Fruit fly (Drosophila melanogaster) whole organism, embryonic: ENCODE measurements around the gene CG31804.

Experiments
- Abd-B ChIP-seq: fragments of 200-800 bp; sonication (Bioruptor generic); optimal IDR thresholded peaks from 2 replicates; lab custom pipeline; 2018; ENCODE audit warnings: missing biosample characterization, mild to moderate bottlenecking, missing genetic modification characterization, moderate library complexity
- CG10431 ChIP-seq: fragments of 200-800 bp; sonication (Bioruptor generic); optimal IDR thresholded peaks from 3 replicates; lab custom pipeline; 2018; ENCODE audit warnings: missing biosample characterization, mild to moderate bottlenecking, missing genetic modification characterization
- CG10543 ChIP-seq: fragments of 200-800 bp; sonication (Bioruptor generic); optimal IDR thresholded peaks from 3 replicates; lab custom pipeline; 2017; ENCODE audit warnings: missing biosample characterization, mild to moderate bottlenecking, missing genetic modification characterization, moderate library complexity
- CG10565 ChIP-seq: fragments of 200-800 bp; sonication (Bioruptor generic); optimal IDR thresholded peaks from 3 replicates; lab custom pipeline; 2016; ENCODE audit warnings: missing biosample characterization, mild to moderate bottlenecking, missing genetic modification characterization
- CG13287 ChIP-seq: fragments of 200-800 bp; sonication (Bioruptor generic); IDR thresholded peaks from 2 replicates; pipeline ENCODE4 v1.3.6; 2022; ENCODE audit warnings: missing biosample characterization, missing genetic modification characterization; ENCODE audit not compliant: partially characterized antibody
- CG13624 ChIP-seq: fragments of 200-800 bp; sonication (Bioruptor generic); optimal IDR thresholded peaks from 2 replicates; lab custom pipeline; 2016; ENCODE audit warnings: missing biosample characterization, missing genetic modification characterization
- CG15514 ChIP-seq: fragments of 200-800 bp; sonication (Bioruptor generic); optimal IDR thresholded peaks from 3 replicates; lab custom pipeline; 2017; ENCODE audit warnings: missing biosample characterization, missing genetic modification characterization, mild to moderate bottlenecking, moderate library complexity, missing genetic modification reagents
- CG1603 ChIP-seq: fragments of 200-800 bp; sonication (Bioruptor generic); optimal IDR thresholded peaks from 2 replicates; lab custom pipeline; 2019; ENCODE audit warnings: missing biosample characterization, mild to moderate bottlenecking, missing genetic modification characterization, moderate library complexity
- CG17829 ChIP-seq: fragments of 200-800 bp; optimal IDR thresholded peaks from 2 replicates; lab custom pipeline; 2019; ENCODE audit warnings: missing biosample characterization, mild to moderate bottlenecking, missing genetic modification characterization, moderate library complexity
- CG2116 ChIP-seq: fragments of 200-800 bp; sonication (Bioruptor generic); optimal IDR thresholded peaks from 3 replicates; lab custom pipeline; 2018; ENCODE audit warnings: missing biosample characterization, mild to moderate bottlenecking, missing genetic modification characterization
- CG2129 ChIP-seq: fragments of 200-800 bp; sonication (Bioruptor generic); IDR thresholded peaks from 2 replicates; pipeline ENCODE4 v1.3.6; 2022; ENCODE audit warnings: missing biosample characterization, missing genetic modification characterization; ENCODE audit not compliant: partially characterized antibody
- CG34422 ChIP-seq: fragments of 200-800 bp; sonication (Bioruptor generic); IDR thresholded peaks from 3 replicates; pipeline ENCODE4 v1.3.6; 2022; ENCODE audit warnings: missing biosample characterization, missing genetic modification characterization
- CG4617 ChIP-seq: fragments of 200-800 bp; sonication (Bioruptor generic); optimal IDR thresholded peaks from 3 replicates; lab custom pipeline; 2016; ENCODE audit warnings: missing biosample characterization, missing genetic modification characterization, borderline replicate concordance
- CG5953 ChIP-seq: fragments of 200-800 bp; sonication (Bioruptor generic); IDR thresholded peaks from 2 replicates; pipeline ENCODE4 v1.3.6; 2022; ENCODE audit warnings: missing biosample characterization, missing genetic modification characterization
- CG6765 ChIP-seq: fragments of 200-800 bp; sonication (Bioruptor generic); optimal IDR thresholded peaks from 3 replicates; lab custom pipeline; 2017; ENCODE audit warnings: missing biosample characterization, mild to moderate bottlenecking, missing genetic modification characterization
- CG7963 ChIP-seq: fragments of 200-800 bp; sonication (Bioruptor generic); IDR thresholded peaks from 3 replicates; pipeline ENCODE4 v1.3.6; 2022; ENCODE audit warnings: missing biosample characterization, missing genetic modification characterization; ENCODE audit not compliant: partially characterized antibody
- CG7987 ChIP-seq: fragments of 200-800 bp; sonication (Bioruptor generic); optimal IDR thresholded peaks from 2 replicates; lab custom pipeline; 2018; ENCODE audit warnings: missing biosample characterization, mild to moderate bottlenecking, missing genetic modification characterization, moderate library complexity
- Dfd ChIP-seq, 2 experiments: fragments of >200 bp; optimal IDR thresholded peaks; 2 replicates each; lab custom pipeline; 2017; ENCODE audit warnings: missing biosample characterization in 2 of 2, missing genetic modification characterization in 2 of 2
- Eip74EF ChIP-seq, 2 experiments: fragments of 200-800 bp in 1 of 2; fragments of >200 bp in 1 of 2; sonication (Bioruptor generic) in 1 of 2; optimal IDR thresholded peaks; 2 replicates each; lab custom pipeline; 2017 to 2019; ENCODE audit warnings: missing biosample characterization in 2 of 2, missing genetic modification characterization in 2 of 2, mild to moderate bottlenecking in 1 of 2, moderate library complexity in 1 of 2
- Ets65A ChIP-seq: fragments of 200-800 bp; sonication (Bioruptor generic); peaks from one replicate; lab custom pipeline; 2016; ENCODE audit warnings: missing biosample characterization, missing genetic modification characterization
- Mes4 ChIP-seq: fragments of 200-800 bp; sonication (Bioruptor generic); optimal IDR thresholded peaks from 2 replicates; lab custom pipeline; 2016; ENCODE audit warnings: missing biosample characterization, missing genetic modification characterization
- Myb ChIP-seq: fragments of 200-800 bp; sonication (Bioruptor generic); optimal IDR thresholded peaks from 2 replicates; lab custom pipeline; 2016; ENCODE audit warnings: missing biosample characterization, missing genetic modification characterization
- NC2β ChIP-seq: fragments of 200-800 bp; sonication (Bioruptor generic); optimal IDR thresholded peaks from 2 replicates; lab custom pipeline; 2016; ENCODE audit warnings: missing biosample characterization, missing genetic modification characterization
- Poxn ChIP-seq: fragments of 200-800 bp; sonication (Bioruptor generic); IDR thresholded peaks from 2 replicates; pipeline ENCODE4 v1.3.6; 2022; ENCODE audit warnings: missing biosample characterization, missing genetic modification characterization
- Side ChIP-seq: fragments of 200-800 bp; sonication (Bioruptor generic); optimal IDR thresholded peaks from 2 replicates; lab custom pipeline; 2016; ENCODE audit warnings: missing biosample characterization, missing genetic modification characterization
- Sox100B ChIP-seq: fragments of 200-800 bp; sonication (Bioruptor generic); optimal IDR thresholded peaks from 3 replicates; lab custom pipeline; 2018; ENCODE audit warnings: missing biosample characterization, mild to moderate bottlenecking, missing genetic modification characterization
- Sry-δ ChIP-seq: fragments of 200-800 bp; sonication (Bioruptor generic); optimal IDR thresholded peaks from 2 replicates; lab custom pipeline; 2016; ENCODE audit warnings: missing biosample characterization, missing genetic modification characterization
- ab ChIP-seq: fragments of 200-800 bp; sonication (Bioruptor generic); optimal IDR thresholded peaks from 2 replicates; lab custom pipeline; 2016; ENCODE audit warnings: missing biosample characterization, missing genetic modification characterization
- cas ChIP-seq: fragments of 200-800 bp; sonication (Bioruptor generic); IDR thresholded peaks from 2 replicates; pipeline ENCODE4 v1.3.6; 2022; ENCODE audit warnings: missing biosample characterization, missing genetic modification characterization
- cwo ChIP-seq: fragments of 200-800 bp; sonication (Bioruptor generic); optimal IDR thresholded peaks from 3 replicates; lab custom pipeline; 2017; ENCODE audit warnings: missing biosample characterization, missing genetic modification characterization, mild to moderate bottlenecking, moderate library complexity, missing genetic modification reagents
- da ChIP-seq: fragments of 200-800 bp; sonication (Bioruptor generic); optimal IDR thresholded peaks from 2 replicates; lab custom pipeline; 2016; ENCODE audit warnings: missing biosample characterization, missing genetic modification characterization
- esg ChIP-seq: fragments of 200-800 bp; sonication (Bioruptor generic); conservative IDR thresholded peaks from 2 replicates; pipeline ENCODE4 v1.3.6; 2022; ENCODE audit warnings: missing biosample characterization, missing genetic modification characterization
- fd64A ChIP-seq: fragments of 200-800 bp; sonication (Bioruptor generic); optimal IDR thresholded peaks from 3 replicates; lab custom pipeline; 2018; ENCODE audit warnings: missing biosample characterization, mild to moderate bottlenecking, missing genetic modification characterization
- gcm2 ChIP-seq: fragments of 200-800 bp; sonication (Bioruptor generic); optimal IDR thresholded peaks from 2 replicates; lab custom pipeline; 2016; ENCODE audit warnings: missing biosample characterization, missing genetic modification characterization
- gsb ChIP-seq: fragments of 200-800 bp; sonication (Bioruptor generic); IDR thresholded peaks from 2 replicates; pipeline ENCODE4 v1.3.6; 2022; ENCODE audit warnings: missing biosample characterization, missing genetic modification characterization
- h ChIP-seq: fragments of >200 bp; optimal IDR thresholded peaks from 2 replicates; lab custom pipeline; 2017
- ham ChIP-seq: fragments of 200-800 bp; sonication (Bioruptor generic); IDR thresholded peaks from 2 replicates; pipeline ENCODE4 v1.3.6; 2022; ENCODE audit warnings: missing biosample characterization, missing genetic modification characterization
- ind ChIP-seq: fragments of 200-800 bp; sonication (Bioruptor generic); optimal IDR thresholded peaks from 3 replicates; lab custom pipeline; 2016; ENCODE audit warnings: missing biosample characterization, missing genetic modification characterization
- lilli ChIP-seq: fragments of 200-800 bp; sonication (Bioruptor generic); optimal IDR thresholded peaks from 3 replicates; lab custom pipeline; 2016; ENCODE audit warnings: missing biosample characterization, missing genetic modification characterization
- maf-S ChIP-seq: fragments of 200-800 bp; sonication (Bioruptor generic); optimal IDR thresholded peaks from 2 replicates; lab custom pipeline; 2016; ENCODE audit warnings: missing biosample characterization, missing genetic modification characterization
- mam ChIP-seq: fragments of 200-800 bp; sonication (Bioruptor generic); optimal IDR thresholded peaks from 3 replicates; lab custom pipeline; 2016; ENCODE audit warnings: missing biosample characterization, missing genetic modification characterization
- mld ChIP-seq: fragments of 200-800 bp; sonication (Bioruptor generic); IDR thresholded peaks from 3 replicates; pipeline ENCODE4 v1.3.6; 2022; ENCODE audit warnings: missing biosample characterization, missing genetic modification characterization; ENCODE audit not compliant: partially characterized antibody
- p53 ChIP-seq: fragments of 200-800 bp; sonication (Bioruptor generic); optimal IDR thresholded peaks from 2 replicates; lab custom pipeline; 2016; ENCODE audit warnings: missing biosample characterization, missing genetic modification characterization
- sc ChIP-seq, 3 experiments: fragments of >200 bp in 2 of 3; fragments of 200-800 bp in 1 of 3; sonication (Bioruptor generic) in 1 of 3; optimal IDR thresholded peaks; 2 replicates in 2 of 3; 3 replicates in 1 of 3; lab custom pipeline; 2017; ENCODE audit warnings: mild to moderate bottlenecking in 1 of 3, missing biosample characterization in 1 of 3, missing genetic modification characterization in 1 of 3, missing genetic modification reagents in 1 of 3
- shn ChIP-seq: fragments of 200-800 bp; sonication (Bioruptor generic); optimal IDR thresholded peaks from 3 replicates; lab custom pipeline; 2016; ENCODE audit warnings: missing biosample characterization, missing genetic modification characterization
- stc ChIP-seq: fragments of 200-800 bp; sonication (Bioruptor generic); IDR thresholded peaks from 2 replicates; pipeline ENCODE4 v1.3.6; 2022; ENCODE audit warnings: missing biosample characterization, missing genetic modification characterization
- tgo ChIP-seq: fragments of 200-800 bp; sonication (Bioruptor generic); IDR thresholded peaks from 3 replicates; pipeline ENCODE4 v1.3.6; 2022; ENCODE audit warnings: missing biosample characterization, missing genetic modification characterization
- ttk ChIP-seq: fragments of 200-800 bp; sonication (Bioruptor generic); IDR thresholded peaks from 2 replicates; pipeline ENCODE4 v2.1.2; 2022; ENCODE audit warnings: missing biosample characterization, missing genetic modification characterization
- twi ChIP-seq: fragments of 200-800 bp; optimal IDR thresholded peaks from 2 replicates; lab custom pipeline; 2019; ENCODE audit warnings: missing biosample characterization, mild to moderate bottlenecking, missing genetic modification characterization, moderate library complexity
- tx ChIP-seq: fragments of 200-800 bp; sonication (Bioruptor generic); optimal IDR thresholded peaks from 2 replicates; lab custom pipeline; 2016; ENCODE audit warnings: missing biosample characterization, missing genetic modification characterization

The CG31804 gene

dm6 chr2L:17378767-17379301, 15.5 kb downstream of the CG31804 start (continued):
- no peak for TF ChIP-seq Dfd (GFP tag; optimal IDR thresholded peaks at IDR 0.05; lab: Kevin White, UChicago)
- peak; percentile 98 for TF ChIP-seq p53 (GFP tag; lab: Kevin White, UChicago)
- TF ChIP-seq CG34422 (GFP tag; lab: Robert Waterston, UW) = peak; percentile 95
- TF ChIP-seq NC2β (GFP tag; lab: Kevin White, UChicago) = peak; percentile 87
- TF ChIP-seq Poxn = peak; percentile 69
- TF ChIP-seq CG6765 = peak; percentile 96
- TF ChIP-seq tgo = peak; percentile 93
- no peak for TF ChIP-seq mld (GFP tag; lab: Robert Waterston, UW)
- peak; percentile 90 for TF ChIP-seq gcm2
- peak; percentile 93 for TF ChIP-seq Abd-B (GFP tag; lab: Kevin White, UChicago)
- TF ChIP-seq mam (GFP tag; lab: Kevin White, UChicago) = peak; percentile 91
- peak; percentile 76 for TF ChIP-seq cas
- no peak for TF ChIP-seq CG7963 (GFP tag; lab: Robert Waterston, UW)
- peak; percentile 89 for TF ChIP-seq shn (GFP tag; lab: Kevin White, UChicago)
- TF ChIP-seq da (GFP tag; lab: Kevin White, UChicago) = peak; percentile 96
- peak; percentile 95 for TF ChIP-seq CG10543
- TF ChIP-seq CG5953 = peak; percentile 80
- TF ChIP-seq ham = peak; percentile 74; the same call in 1 of the 2 replicates
- peak; percentile 95 for TF ChIP-seq CG13624 (GFP tag; lab: Kevin White, UChicago)
- peak; percentile 97 for TF ChIP-seq twi (tag; lab: Kevin White, UChicago)
- TF ChIP-seq stc (GFP tag; lab: Robert Waterston, UW) = peak; percentile 89
- TF ChIP-seq CG4617 (GFP tag; lab: Kevin White, UChicago) = peak; percentile 77
- peak; percentile 77 for TF ChIP-seq Sry-δ (GFP tag; lab: Kevin White, UChicago)
- TF ChIP-seq CG13287 (GFP tag; lab: Robert Waterston, UW) = no peak
- TF ChIP-seq sc (optimal IDR thresholded peaks at IDR 0.05; lab: Kevin White, UChicago) = no peak
- TF ChIP-seq sc (GFP tag; optimal IDR thresholded peaks at IDR 0.05; lab: Kevin White, UChicago) = peak; percentile 87
- TF ChIP-seq Mes4 = peak; percentile 83
- TF ChIP-seq ab (GFP tag; lab: Kevin White, UChicago) = peak; percentile 85
- TF ChIP-seq tx (GFP tag; lab: Kevin White, UChicago) = peak; percentile 91
- peak; percentile 92 for TF ChIP-seq esg
- TF ChIP-seq CG15514 (GFP tag; lab: Kevin White, UChicago) = peak; percentile 93
- TF ChIP-seq CG10431 (GFP tag; lab: Kevin White, UChicago) = peak; percentile 84
- TF ChIP-seq Eip74EF (GFP tag; optimal IDR thresholded peaks at IDR 0.05; lab: Kevin White, UChicago) = peak in 1 of 2 experiments; percentile 92
- peak; percentile 88 for TF ChIP-seq CG2116
- TF ChIP-seq Side = peak; percentile 98
- TF ChIP-seq CG2129 (GFP tag; lab: Robert Waterston, UW) = no peak
- TF ChIP-seq h (lab: Kevin White, UChicago) = no peak
- peak; percentile 89 for TF ChIP-seq cwo (GFP tag; lab: Kevin White, UChicago)
- peak; percentile 96 for TF ChIP-seq CG17829 (tag; lab: Kevin White, UChicago)
- TF ChIP-seq lilli (GFP tag; lab: Kevin White, UChicago) = peak; percentile 93
- peak; percentile 93 for TF ChIP-seq maf-S (GFP tag; lab: Kevin White, UChicago)
- peak; percentile 97 for TF ChIP-seq Ets65A (GFP tag; lab: Kevin White, UChicago)
- peak; percentile 94 for TF ChIP-seq CG10565 (GFP tag; lab: Kevin White, UChicago)
- peak; percentile 90 for TF ChIP-seq ttk (GFP tag; lab: Robert Waterston, UW)
- peak; percentile 99 for TF ChIP-seq fd64A (GFP tag; lab: Kevin White, UChicago)
- peak; percentile 95 for TF ChIP-seq CG1603 (tag; lab: Kevin White, UChicago)
- peak; percentile 73 for TF ChIP-seq Myb
- peak; percentile 92 for TF ChIP-seq gsb
- peak; percentile 99 for TF ChIP-seq CG7987
- peak; percentile 97 for TF ChIP-seq Sox100B
- TF ChIP-seq ind (GFP tag; lab: Kevin White, UChicago) = peak; percentile 91
